Fruit fly (Drosophila melanogaster) S2 (cell line): ENCODE data around the gene CG14598.

Experiments
- CG8478 ChIP-seq: fragments of >200 bp; optimal IDR thresholded peaks from 2 replicates; lab custom pipeline; 2018
- CTCF ChIP-seq, 2 experiments: fragments of >200 bp; optimal IDR thresholded peaks; 2 replicates each; lab custom pipeline; 2018

The CG14598 gene

DNA sequence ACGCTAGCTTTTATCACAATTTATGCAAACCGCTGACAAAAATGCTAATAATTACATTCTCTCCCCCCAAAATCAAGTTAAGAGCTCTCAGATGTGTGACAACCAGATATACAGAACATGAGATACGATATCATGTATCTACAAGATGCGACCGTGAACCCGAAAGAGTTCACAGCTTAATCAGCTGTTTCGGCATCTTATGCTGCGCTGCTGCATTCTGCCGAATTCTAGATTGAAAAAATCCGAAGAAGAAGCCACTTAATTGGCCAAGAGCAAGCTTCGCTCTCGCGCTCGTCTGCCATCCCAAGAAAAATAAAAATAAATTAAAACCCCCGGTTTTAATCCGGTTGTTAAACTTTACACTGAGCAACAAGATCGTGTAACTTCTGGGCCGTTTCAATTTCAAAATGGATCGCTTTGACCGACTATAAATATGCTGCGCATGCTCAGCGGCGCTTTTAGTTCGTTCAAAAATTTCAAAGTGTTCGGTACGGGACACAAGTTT is at the start of gene CG14598:
CG14598 (plus strand) TSS at position 455 of the 505 bp plus-strand sequence.
- TF ChIP-seq CG8478 (no peak), CTCF (optimal IDR thresholded peaks at IDR 0.05; lab: Kevin White, UChicago) (no peak)

DNA sequence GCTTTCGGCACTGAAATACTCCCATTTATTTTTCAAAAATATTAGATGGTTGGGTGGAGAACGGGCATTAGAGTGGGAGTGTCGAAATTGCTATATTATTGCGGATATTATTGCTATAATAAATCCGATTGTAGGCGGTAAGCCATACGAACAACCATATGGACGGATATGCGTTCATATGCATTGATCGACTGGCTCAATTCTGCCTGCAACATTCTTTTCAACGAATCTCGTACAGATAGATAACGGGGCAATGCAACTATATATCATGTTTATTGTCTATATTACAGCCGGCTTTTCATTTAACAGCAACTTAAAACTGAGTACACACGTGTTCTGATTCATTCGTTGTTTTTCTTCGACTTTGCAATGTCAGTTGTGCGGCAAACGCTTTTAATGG is 48.4 kb upstream of the CG14598 start, which contains the start of gene CG42650:
CG42650 (plus strand) TSS at position 301 of the 400 bp plus-strand sequence.
- TF ChIP-seq CTCF (optimal IDR thresholded peaks at IDR 0.05; lab: Kevin White, UChicago) (no peak), CG8478 (no peak)

DNA sequence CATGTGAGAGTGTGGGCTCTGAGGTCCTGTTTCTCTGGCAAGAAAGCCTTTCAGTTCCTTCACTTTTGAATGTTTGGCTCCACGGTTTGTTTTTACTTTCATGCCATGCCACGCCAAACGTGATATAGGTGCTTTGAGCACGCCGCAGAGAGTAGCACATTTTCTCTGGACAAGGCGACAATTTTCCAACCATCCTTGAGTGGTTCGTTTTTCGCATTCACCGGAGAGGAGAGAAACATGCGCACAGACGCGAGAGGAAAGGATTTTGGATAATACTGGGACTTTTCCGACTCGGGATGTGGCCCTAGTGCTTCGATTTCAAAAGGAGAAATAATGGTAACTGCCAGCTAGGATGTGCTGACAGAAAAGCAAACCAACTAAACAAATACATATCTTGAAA is 45.5 kb upstream of the CG14598 start:
- TF ChIP-seq CTCF (optimal IDR thresholded peaks at IDR 0.05; lab: Kevin White, UChicago) (no peak), CG8478 (no peak)

DNA sequence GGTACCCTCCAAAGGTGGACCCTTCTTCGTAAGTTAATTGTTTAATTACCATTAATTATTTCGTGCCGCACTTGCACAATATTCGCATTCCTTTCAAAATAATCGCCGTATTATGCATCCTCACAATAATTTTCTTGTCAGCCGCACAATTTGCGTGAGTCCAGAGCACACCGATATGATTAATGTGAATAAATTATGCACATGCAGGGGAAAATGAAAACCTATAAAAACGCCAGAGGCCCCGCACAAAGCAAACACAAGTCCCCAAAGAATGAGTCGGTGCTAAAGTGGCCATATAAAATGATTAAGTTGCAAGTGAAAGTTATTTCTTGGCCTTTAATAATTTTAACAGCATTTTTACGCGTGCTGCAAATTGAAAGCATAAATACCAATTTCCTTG is 33.0 kb upstream of the CG14598 start, which contains the start of gene Ir84a:
Ir84a (plus strand) TSS at position 301 of the 400 bp plus-strand sequence.
- no peak for TF ChIP-seq CTCF (optimal IDR thresholded peaks at IDR 0.05; lab: Kevin White, UChicago)
- TF ChIP-seq CG8478: no peak

- TF ChIP-seq CG8478 (no peak), CTCF (optimal IDR thresholded peaks at IDR 0.05; lab: Kevin White, UChicago) (no peak)
These were observed 19.1 kb upstream of the CG14598 start, which contains the start of gene wa-cup for dm6 chr3R:7420465-7420864. Gene wa-cup (plus strand): TSS chr3R:7420765.

dm6 chr3R:7438869-7439268 is 691 bp upstream of the CG14598 start:
- TF ChIP-seq CTCF (optimal IDR thresholded peaks at IDR 0.05; lab: Kevin White, UChicago) (no peak), CG8478 (no peak)

DNA sequence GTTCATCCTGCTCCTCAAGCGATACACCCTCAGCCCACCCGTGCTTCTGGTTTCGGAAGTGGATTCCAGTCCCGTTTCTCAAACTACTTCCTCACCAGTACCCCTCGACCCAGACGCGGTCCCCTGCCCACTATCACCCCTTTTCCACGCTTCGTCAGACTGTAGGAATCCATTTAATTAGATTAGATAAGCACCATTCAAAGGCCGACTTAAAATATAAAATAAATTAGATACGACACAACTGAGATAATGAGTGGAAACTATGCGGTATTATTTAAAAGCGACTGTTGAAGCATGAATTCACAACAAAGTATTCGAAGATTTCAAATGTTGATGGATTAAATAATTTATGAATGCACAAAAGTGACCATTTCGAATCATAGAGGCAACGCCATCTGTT is 1.8 kb downstream of the CG14598 start:
- TF ChIP-seq CTCF (optimal IDR thresholded peaks at IDR 0.05; lab: Kevin White, UChicago): no peak
- TF ChIP-seq CG8478: no peak

DNA sequence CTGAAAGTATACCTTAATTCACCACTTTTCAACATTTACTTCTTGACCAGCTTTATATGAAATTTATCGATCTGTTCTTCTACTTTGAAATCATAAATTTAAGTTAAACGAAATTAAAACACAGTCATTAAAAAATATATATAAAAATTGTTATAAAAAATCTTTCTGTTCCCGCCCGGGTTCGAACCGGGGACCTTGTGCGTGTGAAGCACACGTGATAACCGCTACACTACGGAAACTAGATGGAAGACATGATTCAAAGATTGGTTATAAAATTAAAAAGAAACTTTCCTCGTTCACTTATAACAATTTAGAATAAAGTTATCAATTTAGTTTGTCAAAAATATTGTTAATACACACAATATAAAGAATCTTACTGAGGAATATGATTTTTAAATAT is 32.3 kb downstream of the CG14598 start:
- TF ChIP-seq CTCF (optimal IDR thresholded peaks at IDR 0.05; lab: Kevin White, UChicago): no peak
- TF ChIP-seq CG8478: no peak

- TF ChIP-seq CTCF (optimal IDR thresholded peaks at IDR 0.05; lab: Kevin White, UChicago): no peak
- TF ChIP-seq CG8478: no peak
These were observed 34.3 kb downstream of the CG14598 start, which contains the start of gene CG1142 for dm6 chr3R:7473767-7474254. Gene CG1142 (minus strand): TSS chr3R:7473781.

dm6 chr3R:7474616-7475120 is 35.1 kb downstream of the CG14598 start:
- TF ChIP-seq CTCF (optimal IDR thresholded peaks at IDR 0.05; lab: Kevin White, UChicago) (no peak), CG8478 (no peak)

dm6 chr3R:7475708-7476107 is 36.1 kb downstream of the CG14598 start:
- no peak for TF ChIP-seq CG8478
- no peak for TF ChIP-seq CTCF (optimal IDR thresholded peaks at IDR 0.05; lab: Kevin White, UChicago)

- TF ChIP-seq CG8478: no peak
- TF ChIP-seq CTCF (optimal IDR thresholded peaks at IDR 0.05; lab: Kevin White, UChicago): no peak
These were observed 50.3 kb downstream of the CG14598 start for dm6 chr3R:7489902-7490301.

DNA sequence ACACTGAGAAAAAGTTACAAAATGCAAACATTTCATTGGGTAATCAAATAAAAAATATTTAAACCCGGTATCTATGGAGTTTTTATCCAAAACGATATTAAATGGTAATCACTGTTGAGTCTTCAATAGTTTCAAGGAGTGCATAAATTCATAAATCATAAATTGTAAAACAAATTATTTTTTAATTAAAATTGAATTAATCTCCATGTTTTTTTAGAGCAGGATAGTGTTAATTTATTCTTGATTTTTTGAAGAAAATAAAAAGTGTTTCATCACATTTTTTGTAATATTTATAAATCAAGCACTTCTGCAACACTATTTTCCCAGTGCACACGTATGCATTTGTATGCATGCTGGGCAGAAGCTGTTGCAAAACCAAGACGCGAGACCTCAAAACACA is 51.3 kb downstream of the CG14598 start:
- no peak for TF ChIP-seq CG8478
- no peak for TF ChIP-seq CTCF (optimal IDR thresholded peaks at IDR 0.05; lab: Kevin White, UChicago)

DNA sequence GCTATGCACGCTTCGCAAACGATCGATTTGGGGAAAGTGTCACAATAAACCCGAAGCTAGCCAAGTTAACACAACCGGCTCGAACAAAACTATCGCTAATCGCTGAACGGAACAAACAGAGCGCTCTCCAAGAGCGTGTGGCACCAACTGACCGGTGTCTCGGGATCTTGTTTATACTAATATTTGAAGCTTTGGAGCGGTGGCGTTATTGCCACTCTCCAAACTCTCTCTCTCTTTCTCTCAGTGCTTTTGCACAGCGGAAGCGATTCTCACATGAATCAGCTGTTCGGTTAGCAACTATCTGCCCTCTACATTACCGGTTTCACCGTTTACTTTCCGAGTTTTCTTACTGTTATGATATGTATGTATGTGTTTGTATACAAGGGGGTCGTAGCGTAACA is 51.9 kb downstream of the CG14598 start:
- TF ChIP-seq CG8478 (no peak), CTCF (optimal IDR thresholded peaks at IDR 0.05; lab: Kevin White, UChicago) (no peak)
